Fruit fly (Drosophila melanogaster) Kc167 (cell line): ENCODE measurements around the gene PSMG1.

Experiments
- h ChIP-seq: fragments of >200 bp; optimal IDR thresholded peaks from 3 replicates; lab custom pipeline; 2018; ENCODE audit warnings: missing external identifiers
- insv ChIP-seq: fragments of >200 bp; optimal IDR thresholded peaks from 3 replicates; lab custom pipeline; 2018; ENCODE audit warnings: missing external identifiers
- psq ChIP-seq: fragments of >200 bp; optimal IDR thresholded peaks from 2 replicates; lab custom pipeline; 2017; ENCODE audit warnings: missing external identifiers
- ttk ChIP-seq: sonication (Bioruptor generic); optimal IDR thresholded peaks from 2 replicates; lab custom pipeline; 2017; ENCODE audit warnings: missing external identifiers

DNA sequence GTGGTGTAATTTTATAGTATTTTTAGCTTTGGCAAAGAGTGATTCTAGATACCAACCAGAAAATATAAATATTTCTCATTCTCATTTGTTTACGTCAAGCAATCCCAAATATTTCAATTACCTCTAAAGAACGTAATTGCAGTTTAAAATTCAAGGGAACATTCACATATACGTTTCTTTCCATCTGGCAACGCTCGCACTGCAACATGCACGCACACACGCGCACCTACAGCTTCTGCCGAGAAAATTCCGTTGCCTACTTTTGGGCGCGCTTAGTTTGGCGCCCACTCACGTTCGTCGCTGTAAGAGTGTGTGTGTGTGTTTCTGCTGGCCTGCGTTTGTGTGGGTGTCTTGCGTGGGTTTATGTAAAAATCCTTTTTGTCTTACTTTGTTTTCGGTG lies 21.7 kb downstream of the PSMG1 start:
- TF ChIP-seq h (lab: Kevin White, UChicago) = no peak
- TF ChIP-seq ttk (lab: Kevin White, UChicago) = no peak
- no peak for TF ChIP-seq psq (lab: Kevin White, UChicago)
- TF ChIP-seq insv (lab: Kevin White, UChicago) = no peak
